Worm (Caenorhabditis elegans) whole organism, young adult: Measurements from ENCODE around the gene vps-53.

Source experiments
- B0035.1 ChIP-seq: sonication (generic microtip); optimal IDR thresholded peaks from 2 replicates; lab custom pipeline; 2016; ENCODE audit warnings: missing genetic modification characterization, mild to moderate bottlenecking, missing compliant biosample characterization, missing genotype, missing genetic modification reagents
- F22D6.2 ChIP-seq: sonication (generic microtip); optimal IDR thresholded peaks from 2 replicates; lab custom pipeline; 2016; ENCODE audit warnings: mild to moderate bottlenecking, missing genetic modification characterization, missing compliant biosample characterization
- F49E8.2 ChIP-seq: sonication (generic microtip); optimal IDR thresholded peaks from 3 replicates; lab custom pipeline; 2017; ENCODE audit warnings: missing genetic modification characterization, mild to moderate bottlenecking, missing compliant biosample characterization, antibody characterized with exemption, moderate library complexity; ENCODE audit not compliant: insufficient read depth
- F52B5.7 ChIP-seq: sonication (generic microtip); optimal IDR thresholded peaks from 2 replicates; lab custom pipeline; 2016; ENCODE audit warnings: mild to moderate bottlenecking, missing genetic modification characterization, missing compliant biosample characterization
- K11D2.4 ChIP-seq: fragments of 200-800 bp; sonication (Bioruptor generic); IDR thresholded peaks from 2 replicates; pipeline ENCODE4 v1.3.6; 2022; ENCODE audit warnings: missing genetic modification reagents, missing genetic modification characterization, missing compliant biosample characterization
- Y53F4B.3 ChIP-seq: fragments of 200-800 bp; sonication (Bioruptor generic); IDR thresholded peaks from 2 replicates; pipeline ENCODE4 v1.3.6; 2022; ENCODE audit warnings: missing genetic modification reagents, missing genetic modification characterization, missing compliant biosample characterization
- akir-1 ChIP-seq: fragments of 200-800 bp; sonication (Bioruptor generic); optimal IDR thresholded peaks from 2 replicates; lab custom pipeline; 2018; ENCODE audit warnings: mild to moderate bottlenecking, missing genetic modification characterization, moderate library complexity, missing compliant biosample characterization
- atf-7 ChIP-seq: sonication (generic microtip); optimal IDR thresholded peaks from 2 replicates; lab custom pipeline; 2017; ENCODE audit warnings: mild to moderate bottlenecking, missing genetic modification characterization, missing compliant biosample characterization
- athp-1 ChIP-seq: sonication (generic microtip); optimal IDR thresholded peaks from 2 replicates; lab custom pipeline; 2017; ENCODE audit warnings: mild to moderate bottlenecking, missing genetic modification characterization, missing compliant biosample characterization
- cebp-1 ChIP-seq, 2 experiments: fragments of 200-800 bp in 1 of 2; sonication (Bioruptor generic) in 1 of 2; sonication (generic microtip) in 1 of 2; IDR thresholded peaks in 1 of 2; optimal IDR thresholded peaks in 1 of 2; 2 replicates each; pipeline versions ENCODE4 v1.3.6 to Lab custom; 2017 to 2022; ENCODE audit warnings: missing compliant biosample characterization in 2 of 2, missing genetic modification characterization in 2 of 2, mild to moderate bottlenecking in 1 of 2, missing genetic modification reagents in 1 of 2, moderate library complexity in 1 of 2
- cebp-2 ChIP-seq: fragments of 200-800 bp; sonication (Bioruptor generic); IDR thresholded peaks from 2 replicates; pipeline ENCODE4 v1.3.6; 2022; ENCODE audit warnings: missing genetic modification characterization, missing compliant biosample characterization
- ceh-27 ChIP-seq: fragments of 200-800 bp; sonication (Bioruptor generic); optimal IDR thresholded peaks from 2 replicates; lab custom pipeline; 2018; ENCODE audit warnings: mild to moderate bottlenecking, missing genetic modification characterization, moderate library complexity, missing compliant biosample characterization
- ceh-40 ChIP-seq: fragments of 200-800 bp; sonication (Bioruptor generic); IDR thresholded peaks from 2 replicates; pipeline ENCODE4 v1.3.6; 2022; ENCODE audit warnings: missing genetic modification characterization, missing compliant biosample characterization
- ceh-58 ChIP-seq: fragments of 200-800 bp; sonication (Bioruptor generic); IDR thresholded peaks from 2 replicates; pipeline ENCODE4 v1.3.6; 2022; ENCODE audit warnings: missing genetic modification characterization, missing compliant biosample characterization
- die-1 ChIP-seq: sonication (generic microtip); optimal IDR thresholded peaks from 2 replicates; lab custom pipeline; 2016; ENCODE audit warnings: missing genotype, mild to moderate bottlenecking, missing genetic modification characterization, missing compliant biosample characterization
- dpl-1 ChIP-seq: fragments of 150-350 bp; optimal IDR thresholded peaks from 2 replicates; lab custom pipeline; 2014; ENCODE audit warnings: missing biosample characterization, missing genetic modification reagents, missing genetic modification characterization
- ekl-4 ChIP-seq: fragments of 200-800 bp; sonication (Bioruptor generic); IDR thresholded peaks from 2 replicates; pipeline ENCODE4 v1.3.6; 2022; ENCODE audit warnings: missing genetic modification reagents, missing genetic modification characterization, missing compliant biosample characterization
- him-1 ChIP-seq: sonication (generic microtip); optimal IDR thresholded peaks from 2 replicates; lab custom pipeline; 2016; ENCODE audit warnings: missing genotype, missing genetic modification reagents, missing genetic modification characterization, missing compliant biosample characterization
- hmg-1.2 ChIP-seq: fragments of 200-800 bp; sonication (Bioruptor generic); IDR thresholded peaks from 2 replicates; pipeline ENCODE4 v1.3.6; 2022; ENCODE audit warnings: missing genetic modification reagents, missing genetic modification characterization, missing compliant biosample characterization
- hmg-20 ChIP-seq: fragments of 200-800 bp; sonication (Bioruptor generic); IDR thresholded peaks from 2 replicates; pipeline ENCODE4 v1.3.6; 2022; ENCODE audit warnings: missing genetic modification reagents, missing genetic modification characterization, missing compliant biosample characterization
- lag-1 ChIP-seq: fragments of 200-800 bp; sonication (Bioruptor generic); IDR thresholded peaks from 2 replicates; pipeline ENCODE4 v1.3.6; 2022; ENCODE audit warnings: missing genetic modification reagents, missing genetic modification characterization, missing compliant biosample characterization
- lin-26 ChIP-seq: fragments of 200-800 bp; sonication (Bioruptor generic); IDR thresholded peaks from 2 replicates; pipeline ENCODE4 v1.3.6; 2022; ENCODE audit warnings: missing genetic modification reagents, missing genetic modification characterization, missing compliant biosample characterization
- lir-1 ChIP-seq: fragments of 200-800 bp; sonication (Bioruptor generic); conservative IDR thresholded peaks from 2 replicates; pipeline ENCODE4 v1.3.6; 2022; ENCODE audit warnings: missing genetic modification reagents, missing genetic modification characterization, missing compliant biosample characterization
- lsl-1 ChIP-seq: fragments of 200-800 bp; sonication (Bioruptor generic); optimal IDR thresholded peaks from 2 replicates; lab custom pipeline; 2018; ENCODE audit warnings: mild to moderate bottlenecking, missing genetic modification characterization, moderate library complexity, missing compliant biosample characterization
- lsy-27 ChIP-seq: sonication (generic microtip); optimal IDR thresholded peaks from 2 replicates; lab custom pipeline; 2017; ENCODE audit warnings: missing genetic modification characterization, mild to moderate bottlenecking, missing compliant biosample characterization, antibody characterized with exemption, missing genotype, borderline replicate concordance; ENCODE audit not compliant: insufficient read depth
- madf-3 ChIP-seq: fragments of 200-800 bp; sonication (Bioruptor generic); IDR thresholded peaks from 2 replicates; pipeline ENCODE4 v1.3.6; 2022; ENCODE audit warnings: missing genetic modification reagents, missing genetic modification characterization, missing compliant biosample characterization
- madf-6 ChIP-seq: fragments of 200-800 bp; sonication (Bioruptor generic); IDR thresholded peaks from 2 replicates; pipeline ENCODE4 v1.3.6; 2022; ENCODE audit warnings: missing genetic modification reagents, missing genetic modification characterization, missing compliant biosample characterization
- mcd-1 ChIP-seq: fragments of 200-800 bp; sonication (Bioruptor generic); IDR thresholded peaks from 2 replicates; pipeline ENCODE4 v1.3.6; 2022; ENCODE audit warnings: missing genetic modification reagents, missing genetic modification characterization, missing compliant biosample characterization
- mes-4 ChIP-seq: sonication (generic microtip); optimal IDR thresholded peaks from 2 replicates; lab custom pipeline; 2016; ENCODE audit warnings: missing genotype, missing genetic modification characterization, missing compliant biosample characterization
- nhr-80 ChIP-seq: sonication (generic microtip); optimal IDR thresholded peaks from 2 replicates; lab custom pipeline; 2016; ENCODE audit warnings: missing genetic modification characterization, missing compliant biosample characterization
- nhr-90 ChIP-seq: sonication (generic microtip); optimal IDR thresholded peaks from 2 replicates; lab custom pipeline; 2016; ENCODE audit warnings: missing genotype, mild to moderate bottlenecking, missing genetic modification characterization, missing compliant biosample characterization
- pbrm-1 ChIP-seq: fragments of 200-800 bp; sonication (Bioruptor generic); IDR thresholded peaks from 2 replicates; pipeline ENCODE4 v1.3.6; 2022; ENCODE audit warnings: missing genetic modification reagents, missing genetic modification characterization, missing compliant biosample characterization
- pha-4 ChIP-seq: fragments of 150-350 bp; sonication (generic microtip); optimal IDR thresholded peaks from 2 replicates; lab custom pipeline; 2014; ENCODE audit warnings: missing biosample characterization, missing genetic modification reagents, missing genetic modification characterization
- rec-8 ChIP-seq, 2 experiments: sonication (generic microtip); optimal IDR thresholded peaks; 2 replicates each; lab custom pipeline; 2016; ENCODE audit warnings: mild to moderate bottlenecking in 2 of 2, missing genetic modification characterization in 2 of 2, missing genetic modification reagents in 2 of 2, missing genotype in 2 of 2, missing biosample characterization in 1 of 2, missing compliant biosample characterization in 1 of 2, moderate library complexity in 1 of 2
- rpc-1 ChIP-seq, 2 experiments: fragments of 150-350 bp in 1 of 2; sonication (generic microtip) in 1 of 2; optimal IDR thresholded peaks; 2 replicates each; lab custom pipeline; 2014 to 2018; ENCODE audit warnings: missing biosample characterization in 1 of 2, missing genetic modification characterization in 1 of 2, missing genetic modification reagents in 1 of 2, missing genotype in 1 of 2
- sea-2 ChIP-seq: fragments of 200-800 bp; sonication (Bioruptor generic); IDR thresholded peaks from 2 replicates; pipeline ENCODE4 v1.3.6; 2022; ENCODE audit warnings: missing genetic modification characterization, missing compliant biosample characterization
- sptf-2 ChIP-seq: fragments of 200-800 bp; sonication (Bioruptor generic); optimal IDR thresholded peaks from 2 replicates; lab custom pipeline; 2018; ENCODE audit warnings: mild to moderate bottlenecking, missing genetic modification characterization, missing compliant biosample characterization
- tlf-1 ChIP-seq: fragments of 200-800 bp; sonication (Bioruptor generic); optimal IDR thresholded peaks from 2 replicates; lab custom pipeline; 2018; ENCODE audit warnings: mild to moderate bottlenecking, missing genetic modification characterization, missing compliant biosample characterization
- unc-62 ChIP-seq: fragments of 150-350 bp; optimal IDR thresholded peaks from 2 replicates; lab custom pipeline; 2014; ENCODE audit warnings: missing biosample characterization, missing genetic modification reagents, missing genetic modification characterization
- zfh-2 ChIP-seq: fragments of 200-800 bp; sonication (Bioruptor generic); conservative IDR thresholded peaks from 2 replicates; pipeline ENCODE4 v1.3.6; 2022; ENCODE audit warnings: missing genetic modification reagents, missing genetic modification characterization, missing compliant biosample characterization
- ztf-22 ChIP-seq: fragments of 200-800 bp; sonication (Bioruptor generic); optimal IDR thresholded peaks from 2 replicates; lab custom pipeline; 2018; ENCODE audit warnings: mild to moderate bottlenecking, missing genetic modification characterization, moderate library complexity, missing compliant biosample characterization
- ztf-26 ChIP-seq: sonication (generic microtip); optimal IDR thresholded peaks from 2 replicates; lab custom pipeline; 2017; ENCODE audit warnings: missing genetic modification characterization, missing compliant biosample characterization
- ztf-3 ChIP-seq: fragments of 200-800 bp; sonication (Bioruptor generic); optimal IDR thresholded peaks from 2 replicates; lab custom pipeline; 2018; ENCODE audit warnings: mild to moderate bottlenecking, missing genetic modification characterization, missing compliant biosample characterization
- ztf-6 ChIP-seq: fragments of 200-800 bp; sonication (Bioruptor generic); IDR thresholded peaks from 2 replicates; pipeline ENCODE4 v1.3.6; 2022; ENCODE audit warnings: missing genetic modification reagents, missing genetic modification characterization, missing compliant biosample characterization

Gene vps-53

ce11 chrIII:9767095-9767494, 9.8 kb upstream of the vps-53 start:
- TF ChIP-seq ceh-58 (GFP tag; lab: Robert Waterston, UW) (no peak), K11D2.4 (0 out of 2 replicates have a peak, but pooled peaks have one; percentile 30), cebp-2 (GFP tag; lab: Robert Waterston, UW) (no peak), zfh-2 (GFP tag; lab: Robert Waterston, UW) (peak; percentile 35; the same call in 1 of the 2 replicates)

- TF ChIP-seq ztf-26 (no peak), B0035.1 (tag; lab: Kevin White, UChicago) (no peak), pbrm-1 (0 out of 2 replicates have a peak, but pooled peaks have one; percentile 11), mcd-1 (GFP tag; lab: Robert Waterston, UW) (0 out of 2 replicates have a peak, but pooled peaks have one; percentile 5), nhr-90 (no peak), ztf-6 (GFP tag; lab: Robert Waterston, UW) (no peak), ekl-4 (GFP tag; lab: Robert Waterston, UW) (no peak), hmg-1.2 (GFP tag; lab: Robert Waterston, UW) (peak; percentile 90), madf-3 (GFP tag; lab: Robert Waterston, UW) (0 out of 2 replicates have a peak, but pooled peaks have one; percentile 58), unc-62 (GFP tag; lab: Kevin White, UChicago) (no peak)
Observed at ce11 chrIII:9766175-9766574, 8.9 kb upstream of the vps-53 start, which contains the start of gene cbp-1. Gene cbp-1 (plus strand): TSS chrIII:9766509.

DNA sequence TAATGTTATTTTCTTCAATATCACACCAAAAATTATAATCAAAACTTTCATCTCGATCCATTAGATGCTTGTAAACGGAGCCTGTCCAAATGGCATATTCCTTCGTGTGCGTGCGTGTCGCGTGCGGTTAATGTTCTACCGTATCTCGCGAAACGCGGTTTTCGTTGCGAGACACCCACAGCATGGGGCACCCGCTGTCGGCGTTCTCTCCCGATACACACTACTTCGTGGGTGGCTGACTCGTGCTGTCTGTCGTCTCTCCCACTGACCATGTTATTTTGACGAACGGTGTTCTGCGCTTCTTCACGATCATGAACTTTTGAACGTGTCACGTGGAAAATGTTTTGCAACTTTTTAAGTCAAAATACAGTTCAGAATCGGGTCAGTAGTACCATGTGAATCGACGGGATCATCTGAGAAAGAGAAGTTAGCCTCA, 8.2 kb upstream of the vps-53 start:
- TF ChIP-seq F49E8.2 (tag; lab: Kevin White, UChicago), result no peak
- TF ChIP-seq him-1 (tag; lab: Kevin White, UChicago), result no peak
- peak; percentile 98 for TF ChIP-seq ztf-26
- peak; percentile 97 for TF ChIP-seq nhr-80 (tag; lab: Kevin White, UChicago)
- TF ChIP-seq akir-1 (GFP tag; lab: Kevin White, UChicago), result peak; percentile 92
- TF ChIP-seq lag-1 (GFP tag; lab: Robert Waterston, UW), result peak; percentile 94
- no peak for TF ChIP-seq mes-4
- peak; percentile 95 for TF ChIP-seq pha-4 (tag; lab: Kevin White, UChicago)
- peak; percentile 98 for TF ChIP-seq ceh-27
- peak; percentile 92 for TF ChIP-seq lir-1 (GFP tag; lab: Robert Waterston, UW)
- peak; percentile 19 for TF ChIP-seq dpl-1 (GFP tag; lab: Kevin White, UChicago)
- peak; percentile 91 for TF ChIP-seq lin-26 (GFP tag; lab: Robert Waterston, UW)
- TF ChIP-seq lsl-1 (GFP tag; lab: Kevin White, UChicago), result peak; percentile 29
- no peak for TF ChIP-seq rec-8 (tag; optimal IDR thresholded peaks at IDR 0.05; lab: Kevin White, UChicago)
- peak; percentile 96 for TF ChIP-seq mcd-1 (GFP tag; lab: Robert Waterston, UW)
- TF ChIP-seq cebp-1 (GFP tag; IDR thresholded peaks at IDR 0.05; lab: Robert Waterston, UW), result peak; percentile 84
- TF ChIP-seq cebp-1 (tag; optimal IDR thresholded peaks at IDR 0.05; lab: Kevin White, UChicago), result peak; percentile 97
- peak; percentile 62 for TF ChIP-seq die-1 (tag; lab: Kevin White, UChicago)
- peak; percentile 97 for TF ChIP-seq pbrm-1
- TF ChIP-seq ztf-3, result peak; percentile 97
- TF ChIP-seq Y53F4B.3 (GFP tag; lab: Robert Waterston, UW), result no peak
- TF ChIP-seq madf-6 (GFP tag; lab: Robert Waterston, UW), result peak; percentile 66
- peak; percentile 93 for TF ChIP-seq athp-1 (tag; lab: Kevin White, UChicago)
- TF ChIP-seq ztf-22, result peak; percentile 97
- TF ChIP-seq hmg-20 (GFP tag; lab: Robert Waterston, UW), result peak; percentile 87
- TF ChIP-seq lsy-27 (tag; lab: Kevin White, UChicago), result no peak
- peak; percentile 97 for TF ChIP-seq tlf-1
- TF ChIP-seq sptf-2 (GFP tag; lab: Kevin White, UChicago), result peak; percentile 17
- TF ChIP-seq sea-2 (GFP tag; lab: Robert Waterston, UW), result peak; percentile 94
- TF ChIP-seq atf-7 (tag; lab: Kevin White, UChicago), result peak; percentile 97
- TF ChIP-seq ceh-40 (GFP tag; lab: Robert Waterston, UW), result peak; percentile 79
- peak; percentile 19 for TF ChIP-seq rpc-1 (optimal IDR thresholded peaks at IDR 0.05; lab: Kevin White, UChicago)
- no peak for TF ChIP-seq rpc-1 (tag; optimal IDR thresholded peaks at IDR 0.05; lab: Kevin White, UChicago)
- peak; percentile 97 for TF ChIP-seq F52B5.7 (tag; lab: Kevin White, UChicago)
- peak; percentile 89 for TF ChIP-seq F22D6.2
